Worm (Caenorhabditis elegans) whole organism, young adult: ENCODE measurements around the gene dnj-1.
A peak's percentile ranks its signal among the peaks of the same experiment; 100 is the strongest.

Experiments
- B0261.1 ChIP-seq: sonication (generic microtip); optimal IDR thresholded peaks from 2 replicates; lab custom pipeline; 2016; ENCODE audit warnings: mild to moderate bottlenecking, missing genetic modification characterization, moderate library complexity, missing compliant biosample characterization
- D2030.7 ChIP-seq: fragments of 200-800 bp; sonication (Bioruptor generic); IDR thresholded peaks from 2 replicates; pipeline ENCODE4 v1.3.6; 2022; ENCODE audit warnings: missing genetic modification reagents, missing genetic modification characterization, missing compliant biosample characterization
- F22D6.2 ChIP-seq: sonication (generic microtip); optimal IDR thresholded peaks from 2 replicates; lab custom pipeline; 2016; ENCODE audit warnings: mild to moderate bottlenecking, missing genetic modification characterization, missing compliant biosample characterization
- F23B12.7 ChIP-seq: sonication (generic microtip); optimal IDR thresholded peaks from 2 replicates; lab custom pipeline; 2017; ENCODE audit warnings: missing genetic modification characterization, mild to moderate bottlenecking, missing compliant biosample characterization, antibody characterized with exemption, moderate library complexity; ENCODE audit not compliant: insufficient read depth
- F33H1.4 ChIP-seq: fragments of 200-800 bp; sonication (Bioruptor generic); IDR thresholded peaks from 2 replicates; pipeline ENCODE4 v1.3.6; 2022; ENCODE audit warnings: missing genetic modification reagents, missing genetic modification characterization, missing compliant biosample characterization
- F39B2.1 ChIP-seq: fragments of 200-800 bp; sonication (Bioruptor generic); IDR thresholded peaks from 2 replicates; pipeline ENCODE4 v1.3.6; 2022; ENCODE audit warnings: missing genetic modification reagents, missing genetic modification characterization, missing compliant biosample characterization
- Y53F4B.3 ChIP-seq: fragments of 200-800 bp; sonication (Bioruptor generic); IDR thresholded peaks from 2 replicates; pipeline ENCODE4 v1.3.6; 2022; ENCODE audit warnings: missing genetic modification reagents, missing genetic modification characterization, missing compliant biosample characterization
- Y56A3A.18 ChIP-seq: fragments of 200-800 bp; sonication (Bioruptor generic); IDR thresholded peaks from 2 replicates; pipeline ENCODE4 v1.3.6; 2022; ENCODE audit warnings: missing genetic modification reagents, missing genetic modification characterization, missing compliant biosample characterization
- aptf-2 ChIP-seq: fragments of 200-800 bp; sonication (Bioruptor generic); conservative IDR thresholded peaks from 2 replicates; pipeline ENCODE4 v1.3.6; 2022; ENCODE audit warnings: missing genetic modification reagents, missing genetic modification characterization, missing compliant biosample characterization
- aptf-3 ChIP-seq: fragments of 200-800 bp; sonication (Bioruptor generic); IDR thresholded peaks from 2 replicates; pipeline ENCODE4 v1.3.6; 2022; ENCODE audit warnings: missing genetic modification characterization, missing compliant biosample characterization
- attf-5 ChIP-seq: fragments of 200-800 bp; sonication (Bioruptor generic); optimal IDR thresholded peaks from 2 replicates; lab custom pipeline; 2018; ENCODE audit warnings: mild to moderate bottlenecking, missing genetic modification characterization, missing compliant biosample characterization
- ccch-3 ChIP-seq: fragments of 200-800 bp; sonication (Bioruptor generic); optimal IDR thresholded peaks from 2 replicates; lab custom pipeline; 2018; ENCODE audit warnings: mild to moderate bottlenecking, missing genetic modification characterization, missing compliant biosample characterization
- cebp-1 ChIP-seq, 2 experiments: fragments of 200-800 bp in 1 of 2; sonication (Bioruptor generic) in 1 of 2; sonication (generic microtip) in 1 of 2; IDR thresholded peaks in 1 of 2; optimal IDR thresholded peaks in 1 of 2; 2 replicates each; pipeline versions ENCODE4 v1.3.6 to Lab custom; 2017 to 2022; ENCODE audit warnings: missing compliant biosample characterization in 2 of 2, missing genetic modification characterization in 2 of 2, mild to moderate bottlenecking in 1 of 2, missing genetic modification reagents in 1 of 2, moderate library complexity in 1 of 2
- cebp-2 ChIP-seq: fragments of 200-800 bp; sonication (Bioruptor generic); IDR thresholded peaks from 2 replicates; pipeline ENCODE4 v1.3.6; 2022; ENCODE audit warnings: missing genetic modification characterization, missing compliant biosample characterization
- ceh-100 ChIP-seq: fragments of 200-800 bp; sonication (Bioruptor generic); IDR thresholded peaks from 2 replicates; pipeline ENCODE4 v1.3.6; 2022; ENCODE audit warnings: missing genetic modification reagents, missing genetic modification characterization, missing compliant biosample characterization
- ceh-40 ChIP-seq: fragments of 200-800 bp; sonication (Bioruptor generic); IDR thresholded peaks from 2 replicates; pipeline ENCODE4 v1.3.6; 2022; ENCODE audit warnings: missing genetic modification characterization, missing compliant biosample characterization
- die-1 ChIP-seq: sonication (generic microtip); optimal IDR thresholded peaks from 2 replicates; lab custom pipeline; 2016; ENCODE audit warnings: missing genotype, mild to moderate bottlenecking, missing genetic modification characterization, missing compliant biosample characterization
- dpff-1 ChIP-seq: sonication (generic microtip); optimal IDR thresholded peaks from 2 replicates; lab custom pipeline; 2017; ENCODE audit warnings: mild to moderate bottlenecking, missing genetic modification characterization, missing compliant biosample characterization
- efl-1 ChIP-seq: fragments of 150-350 bp; optimal IDR thresholded peaks from 2 replicates; lab custom pipeline; 2014; ENCODE audit warnings: missing biosample characterization, missing genetic modification reagents, missing genetic modification characterization
- egl-18 ChIP-seq: fragments of 200-800 bp; sonication (Bioruptor generic); IDR thresholded peaks from 2 replicates; pipeline ENCODE4 v1.3.6; 2022; ENCODE audit warnings: missing genetic modification reagents, missing genetic modification characterization, missing compliant biosample characterization
- egl-44 ChIP-seq: fragments of 200-800 bp; sonication (Bioruptor generic); IDR thresholded peaks from 2 replicates; pipeline ENCODE4 v1.3.6; 2022; ENCODE audit warnings: missing genetic modification reagents, missing genetic modification characterization, missing compliant biosample characterization
- ets-4 ChIP-seq: fragments of 200-800 bp; sonication (Bioruptor generic); optimal IDR thresholded peaks from 2 replicates; lab custom pipeline; 2018; ENCODE audit warnings: mild to moderate bottlenecking, missing genetic modification characterization, missing compliant biosample characterization
- hlh-26 ChIP-seq: fragments of 200-800 bp; sonication (Bioruptor generic); conservative IDR thresholded peaks from 2 replicates; pipeline ENCODE4 v1.3.6; 2022; ENCODE audit warnings: missing genetic modification reagents, missing genetic modification characterization, missing compliant biosample characterization
- let-607 ChIP-seq, 2 experiments: fragments of 200-800 bp in 1 of 2; sonication (Bioruptor generic) in 1 of 2; sonication (generic microtip) in 1 of 2; optimal IDR thresholded peaks; 2 replicates each; lab custom pipeline; 2016 to 2018; ENCODE audit warnings: mild to moderate bottlenecking in 2 of 2, missing compliant biosample characterization in 2 of 2, missing genetic modification characterization in 2 of 2, moderate library complexity in 2 of 2, missing genotype in 1 of 2
- lin-40 ChIP-seq: sonication (generic microtip); optimal IDR thresholded peaks from 2 replicates; lab custom pipeline; 2016; ENCODE audit warnings: missing genetic modification characterization, mild to moderate bottlenecking, missing compliant biosample characterization, missing genotype, missing genetic modification reagents
- lsl-1 ChIP-seq: fragments of 200-800 bp; sonication (Bioruptor generic); optimal IDR thresholded peaks from 2 replicates; lab custom pipeline; 2018; ENCODE audit warnings: mild to moderate bottlenecking, missing genetic modification characterization, moderate library complexity, missing compliant biosample characterization
- lsy-27 ChIP-seq: sonication (generic microtip); optimal IDR thresholded peaks from 2 replicates; lab custom pipeline; 2017; ENCODE audit warnings: missing genetic modification characterization, mild to moderate bottlenecking, missing compliant biosample characterization, antibody characterized with exemption, missing genotype, borderline replicate concordance; ENCODE audit not compliant: insufficient read depth
- mes-4 ChIP-seq: sonication (generic microtip); optimal IDR thresholded peaks from 2 replicates; lab custom pipeline; 2016; ENCODE audit warnings: missing genotype, missing genetic modification characterization, missing compliant biosample characterization
- nhr-27 ChIP-seq: fragments of 200-800 bp; sonication (Bioruptor generic); optimal IDR thresholded peaks from 2 replicates; lab custom pipeline; 2018; ENCODE audit warnings: mild to moderate bottlenecking, missing genetic modification characterization, moderate library complexity, missing compliant biosample characterization
- nhr-80 ChIP-seq: sonication (generic microtip); optimal IDR thresholded peaks from 2 replicates; lab custom pipeline; 2016; ENCODE audit warnings: missing genetic modification characterization, missing compliant biosample characterization
- pha-4 ChIP-seq: fragments of 150-350 bp; sonication (generic microtip); optimal IDR thresholded peaks from 2 replicates; lab custom pipeline; 2014; ENCODE audit warnings: missing biosample characterization, missing genetic modification reagents, missing genetic modification characterization
- rcor-1 ChIP-seq: fragments of 200-800 bp; sonication (Bioruptor generic); IDR thresholded peaks from 2 replicates; pipeline ENCODE4 v1.3.6; 2022; ENCODE audit warnings: missing genetic modification reagents, missing genetic modification characterization, missing compliant biosample characterization
- rpc-1 ChIP-seq, 2 experiments: fragments of 150-350 bp in 1 of 2; sonication (generic microtip) in 1 of 2; optimal IDR thresholded peaks; 2 replicates each; lab custom pipeline; 2014 to 2018; ENCODE audit warnings: missing biosample characterization in 1 of 2, missing genetic modification characterization in 1 of 2, missing genetic modification reagents in 1 of 2, missing genotype in 1 of 2
- snpc-1.1 ChIP-seq: sonication (generic microtip); optimal IDR thresholded peaks from 2 replicates; lab custom pipeline; 2017; ENCODE audit warnings: missing genetic modification characterization, mild to moderate bottlenecking, missing compliant biosample characterization, antibody characterized with exemption, moderate library complexity, missing genotype, missing genetic modification reagents; ENCODE audit not compliant: insufficient read depth
- tbx-9 ChIP-seq: sonication (generic microtip); optimal IDR thresholded peaks from 2 replicates; lab custom pipeline; 2016; ENCODE audit warnings: borderline replicate concordance, missing genetic modification characterization, inconsistent platforms, missing compliant biosample characterization
- unc-130 ChIP-seq: sonication (generic microtip); optimal IDR thresholded peaks from 2 replicates; lab custom pipeline; 2016; ENCODE audit warnings: missing genetic modification reagents, missing genetic modification characterization, missing compliant biosample characterization
- unc-62 ChIP-seq: fragments of 150-350 bp; optimal IDR thresholded peaks from 2 replicates; lab custom pipeline; 2014; ENCODE audit warnings: missing biosample characterization, missing genetic modification reagents, missing genetic modification characterization
- xnd-1 ChIP-seq: sonication (generic microtip); optimal IDR thresholded peaks from 2 replicates; lab custom pipeline; 2016; ENCODE audit warnings: missing genotype, missing genetic modification reagents, missing genetic modification characterization, missing compliant biosample characterization
- zfh-2 ChIP-seq: fragments of 200-800 bp; sonication (Bioruptor generic); conservative IDR thresholded peaks from 2 replicates; pipeline ENCODE4 v1.3.6; 2022; ENCODE audit warnings: missing genetic modification reagents, missing genetic modification characterization, missing compliant biosample characterization
- ztf-25 ChIP-seq: fragments of 200-800 bp; sonication (Bioruptor generic); IDR thresholded peaks from 2 replicates; pipeline ENCODE4 v1.3.6; 2022; ENCODE audit warnings: missing genetic modification reagents, missing genetic modification characterization, missing compliant biosample characterization

The dnj-1 gene

DNA sequence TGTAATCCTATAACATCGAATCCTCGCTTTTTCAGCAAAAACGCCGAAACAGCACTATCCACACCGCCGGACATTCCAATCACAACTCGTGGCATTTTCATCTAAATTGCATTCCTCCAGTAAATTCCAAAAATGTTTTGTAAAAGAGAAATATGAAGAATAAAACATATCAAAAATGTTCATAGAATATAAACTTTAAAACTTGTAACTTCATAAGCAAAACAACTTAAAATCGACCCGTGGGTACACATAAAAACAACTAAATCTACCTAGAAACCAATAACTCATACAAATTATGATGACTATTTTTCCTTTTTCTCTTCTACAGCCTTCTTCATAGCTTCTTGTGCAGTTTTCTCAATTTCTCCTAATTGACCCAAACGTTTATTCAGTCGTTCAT is 2.0 kb upstream of the dnj-1 start, which contains the start of gene mttu-1:
Gene mttu-1 (minus strand): TSS at position 101 of the 400 bp plus-strand sequence.
- TF ChIP-seq unc-62 (GFP tag; lab: Kevin White, UChicago) (no peak), aptf-3 (no peak), aptf-2 (GFP tag; lab: Robert Waterston, UW) (no peak), B0261.1 (no peak), let-607 (tag; optimal IDR thresholded peaks at IDR 0.05; lab: Kevin White, UChicago) (no peak), mes-4 (tag; lab: Kevin White, UChicago) (no peak), pha-4 (tag; lab: Kevin White, UChicago) (no peak), efl-1 (GFP tag; lab: Kevin White, UChicago) (no peak), hlh-26 (GFP tag; lab: Robert Waterston, UW) (no peak), ets-4 (no peak), rcor-1 (GFP tag; lab: Robert Waterston, UW) (no peak)

DNA sequence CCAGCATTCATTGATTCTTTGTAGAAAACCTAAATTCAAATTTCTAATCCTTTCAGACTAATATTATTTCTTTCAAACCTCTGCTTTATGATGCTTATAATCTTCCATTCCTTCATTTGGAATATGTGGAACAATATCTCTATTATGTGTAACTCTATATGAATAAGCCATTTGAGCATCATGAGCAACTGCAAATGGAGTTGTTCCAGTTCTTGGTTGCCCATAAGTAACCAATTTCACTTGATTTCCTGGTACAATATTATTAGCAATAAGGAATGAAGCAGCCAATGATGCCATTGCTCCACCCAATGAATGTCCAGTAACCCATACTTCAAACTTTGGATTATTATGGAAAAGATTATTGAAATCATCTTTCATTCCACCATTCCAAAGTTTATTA is 6.1 kb downstream of the dnj-1 start:
- TF ChIP-seq ztf-25 (GFP tag; lab: Robert Waterston, UW), result no peak
- no peak for TF ChIP-seq F33H1.4 (GFP tag; lab: Robert Waterston, UW)
- TF ChIP-seq ccch-3 (GFP tag; lab: Kevin White, UChicago), result no peak
- no peak for TF ChIP-seq egl-18
- no peak for TF ChIP-seq die-1 (tag; lab: Kevin White, UChicago)
- TF ChIP-seq B0261.1, result no peak
- no peak for TF ChIP-seq lsl-1 (GFP tag; lab: Kevin White, UChicago)
- no peak for TF ChIP-seq F39B2.1
- no peak for TF ChIP-seq ceh-100 (GFP tag; lab: Robert Waterston, UW)
- no peak for TF ChIP-seq unc-130 (GFP tag; lab: Kevin White, UChicago)
- no peak for TF ChIP-seq cebp-2 (GFP tag; lab: Robert Waterston, UW)
- no peak for TF ChIP-seq rpc-1 (optimal IDR thresholded peaks at IDR 0.05; lab: Kevin White, UChicago)
- TF ChIP-seq rpc-1 (tag; optimal IDR thresholded peaks at IDR 0.05; lab: Kevin White, UChicago), result no peak
- TF ChIP-seq lsy-27, result no peak
- TF ChIP-seq dpff-1 (tag; lab: Kevin White, UChicago), result no peak
- no peak for TF ChIP-seq zfh-2 (GFP tag; lab: Robert Waterston, UW)
- no peak for TF ChIP-seq let-607 (tag; optimal IDR thresholded peaks at IDR 0.05; lab: Kevin White, UChicago)
- TF ChIP-seq lin-40 (tag; lab: Kevin White, UChicago), result no peak
- TF ChIP-seq efl-1 (GFP tag; lab: Kevin White, UChicago), result no peak
- TF ChIP-seq ceh-40, result no peak

DNA sequence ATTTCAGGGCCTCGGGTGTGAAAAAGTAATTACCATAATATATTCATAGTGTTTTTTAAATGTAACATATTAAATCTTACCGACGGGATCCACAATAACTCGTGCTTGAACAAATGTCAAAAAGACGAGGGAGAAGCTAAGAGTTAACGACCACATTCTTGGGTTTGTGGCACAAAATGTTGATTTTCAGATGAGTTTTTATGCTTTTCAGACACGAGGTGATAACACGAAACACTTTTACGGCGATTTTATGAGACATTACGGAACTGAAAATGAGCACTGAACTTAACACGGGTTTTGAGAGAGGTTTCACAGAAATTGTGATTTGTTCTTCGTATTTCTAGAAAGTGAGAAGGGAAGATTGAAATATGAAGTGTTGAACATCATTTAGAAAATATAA is 7.7 kb downstream of the dnj-1 start, which contains the start of gene B0035.13:
Gene B0035.13 (minus strand): TSS at position 173 of the 400 bp plus-strand sequence.
- TF ChIP-seq nhr-80 (tag; lab: Kevin White, UChicago) (peak; percentile 18), attf-5 (no peak)

DNA sequence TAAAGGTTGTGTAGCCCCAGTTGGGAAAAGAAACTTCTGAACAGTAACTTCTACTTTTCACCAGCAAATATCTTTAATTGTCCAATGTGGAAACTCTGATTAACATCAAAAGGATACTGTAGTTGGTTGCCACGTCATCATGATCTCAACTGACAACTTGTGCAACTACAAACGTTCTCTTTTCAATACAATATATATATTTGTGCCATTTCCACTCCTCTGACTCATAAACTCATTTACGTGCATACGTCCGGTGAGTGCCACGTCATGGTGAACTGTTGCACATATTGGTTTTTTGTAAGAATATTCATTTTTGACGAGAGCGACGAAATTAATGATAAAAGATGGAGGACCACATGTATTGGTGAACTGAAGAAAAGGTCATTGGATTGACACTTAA is 8.9 kb downstream of the dnj-1 start:
- TF ChIP-seq cebp-2 (GFP tag; lab: Robert Waterston, UW) (no peak), ccch-3 (GFP tag; lab: Kevin White, UChicago) (no peak), D2030.7 (no peak), snpc-1.1 (tag; lab: Kevin White, UChicago) (no peak), Y53F4B.3 (no peak), nhr-27 (no peak), xnd-1 (tag; lab: Kevin White, UChicago) (no peak), F23B12.7 (tag; lab: Kevin White, UChicago) (no peak), aptf-3 (no peak), F22D6.2 (tag; lab: Kevin White, UChicago) (no peak), Y56A3A.18 (GFP tag; lab: Robert Waterston, UW) (no peak), cebp-1 (GFP tag; IDR thresholded peaks at IDR 0.05; lab: Robert Waterston, UW) (no peak), cebp-1 (tag; optimal IDR thresholded peaks at IDR 0.05; lab: Kevin White, UChicago) (no peak), egl-44 (GFP tag; lab: Robert Waterston, UW) (no peak), tbx-9 (tag; lab: Kevin White, UChicago) (no peak), mes-4 (tag; lab: Kevin White, UChicago) (no peak)
